Fruit fly (Drosophila melanogaster) whole organism, pupa: ENCODE data around the gene CG44044.
A peak's percentile ranks its signal among the peaks of the same experiment; 100 is the strongest.

ENCODE experiments used
- CG10348 ChIP-seq: fragments of 200-800 bp; sonication (Bioruptor generic); IDR thresholded peaks from 2 replicates; pipeline ENCODE4 v1.3.6; 2022; ENCODE audit warnings: missing biosample characterization, missing genetic modification characterization
- CG12605 ChIP-seq: fragments of 200-800 bp; sonication (Bioruptor generic); IDR thresholded peaks from 2 replicates; pipeline ENCODE4 v1.3.6; 2022; ENCODE audit warnings: missing biosample characterization, missing genetic modification characterization
- CG13204 ChIP-seq: fragments of 200-800 bp; sonication (Bioruptor generic); optimal IDR thresholded peaks from 2 replicates; lab custom pipeline; 2018; ENCODE audit warnings: missing biosample characterization, mild to moderate bottlenecking, missing genetic modification characterization, moderate library complexity
- CG14655 ChIP-seq: fragments of 200-800 bp; sonication (Bioruptor generic); optimal IDR thresholded peaks from 3 replicates; lab custom pipeline; 2017; ENCODE audit warnings: mild to moderate bottlenecking, missing biosample characterization, missing genetic modification reagents, missing genetic modification characterization
- CG15710 ChIP-seq: fragments of 200-800 bp; sonication (Bioruptor generic); optimal IDR thresholded peaks from 2 replicates; lab custom pipeline; 2018; ENCODE audit warnings: missing biosample characterization, mild to moderate bottlenecking, missing genetic modification characterization, moderate library complexity
- CG17806 ChIP-seq: fragments of 200-800 bp; sonication (Bioruptor generic); optimal IDR thresholded peaks from 2 replicates; lab custom pipeline; 2018; ENCODE audit warnings: missing biosample characterization, mild to moderate bottlenecking, missing genetic modification characterization, moderate library complexity
- CG32121 ChIP-seq: fragments of 200-800 bp; sonication (Bioruptor generic); IDR thresholded peaks from 2 replicates; pipeline ENCODE4 v1.3.6; 2022; ENCODE audit warnings: missing biosample characterization, missing genetic modification characterization
- CG34367 ChIP-seq: fragments of 200-800 bp; sonication (Bioruptor generic); optimal IDR thresholded peaks from 2 replicates; lab custom pipeline; 2018; ENCODE audit warnings: missing biosample characterization, mild to moderate bottlenecking, missing genetic modification characterization
- CG4496 ChIP-seq: fragments of 200-800 bp; sonication (Bioruptor generic); IDR thresholded peaks from 3 replicates; pipeline ENCODE4 v1.3.6; 2022; ENCODE audit warnings: missing biosample characterization, missing genetic modification characterization
- CG8159 ChIP-seq: fragments of 200-800 bp; sonication (Bioruptor generic); optimal IDR thresholded peaks from 3 replicates; lab custom pipeline; 2018; ENCODE audit warnings: missing biosample characterization, mild to moderate bottlenecking, missing genetic modification characterization, moderate library complexity
- CG8301 ChIP-seq: fragments of 200-800 bp; sonication (Bioruptor generic); optimal IDR thresholded peaks from 2 replicates; lab custom pipeline; 2018; ENCODE audit warnings: missing biosample characterization, mild to moderate bottlenecking, missing genetic modification characterization
- CG9948 ChIP-seq: fragments of 200-800 bp; sonication (Bioruptor generic); optimal IDR thresholded peaks from 2 replicates; lab custom pipeline; 2018; ENCODE audit warnings: missing biosample characterization, mild to moderate bottlenecking, missing genetic modification characterization, moderate library complexity
- D1 ChIP-seq: fragments of 200-800 bp; sonication (Bioruptor generic); optimal IDR thresholded peaks from 2 replicates; lab custom pipeline; 2018; ENCODE audit warnings: missing biosample characterization, mild to moderate bottlenecking, missing genetic modification characterization, moderate library complexity
- EcR ChIP-seq: fragments of 200-800 bp; sonication (Bioruptor generic); optimal IDR thresholded peaks from 3 replicates; lab custom pipeline; 2019; ENCODE audit warnings: missing biosample characterization, missing genetic modification characterization, mild to moderate bottlenecking, moderate library complexity, missing genetic modification reagents
- Ets98B ChIP-seq: fragments of 200-800 bp; sonication (Bioruptor generic); IDR thresholded peaks from 2 replicates; pipeline ENCODE4 v1.3.6; 2022; ENCODE audit warnings: missing biosample characterization, missing genetic modification characterization
- Pif1A ChIP-seq: fragments of 200-800 bp; sonication (Bioruptor generic); optimal IDR thresholded peaks from 3 replicates; lab custom pipeline; 2016; ENCODE audit warnings: missing biosample characterization, missing genetic modification characterization
- Pif1B ChIP-seq: fragments of 200-800 bp; sonication (Bioruptor generic); optimal IDR thresholded peaks from 3 replicates; lab custom pipeline; 2016; ENCODE audit warnings: missing biosample characterization, missing genetic modification characterization
- Snoo ChIP-seq: fragments of 200-800 bp; sonication (Bioruptor generic); optimal IDR thresholded peaks from 3 replicates; lab custom pipeline; 2017; ENCODE audit warnings: missing biosample characterization, mild to moderate bottlenecking, missing genetic modification characterization, inconsistent platforms
- fd96Ca ChIP-seq: fragments of 200-800 bp; sonication (Bioruptor generic); IDR thresholded peaks from 3 replicates; pipeline ENCODE4 v1.3.6; 2022; ENCODE audit warnings: missing biosample characterization, missing genetic modification characterization
- gl ChIP-seq: fragments of 200-800 bp; sonication (Bioruptor generic); optimal IDR thresholded peaks from 2 replicates; lab custom pipeline; 2018; ENCODE audit warnings: missing biosample characterization, mild to moderate bottlenecking, missing genetic modification characterization
- rn ChIP-seq: fragments of 200-800 bp; sonication (Bioruptor generic); IDR thresholded peaks from 2 replicates; pipeline ENCODE4 v1.3.6; 2022; ENCODE audit warnings: missing biosample characterization, missing genetic modification characterization

The CG44044 gene

dm6 chr3R:16310081-16310493 lies 11.6 kb upstream of the CG44044 start:
- no peak for TF ChIP-seq CG9948
- no peak for TF ChIP-seq CG13204 (GFP tag; lab: Kevin White, UChicago)
- TF ChIP-seq CG8159 = no peak
- no peak for TF ChIP-seq Pif1B (GFP tag; lab: Kevin White, UChicago)

DNA sequence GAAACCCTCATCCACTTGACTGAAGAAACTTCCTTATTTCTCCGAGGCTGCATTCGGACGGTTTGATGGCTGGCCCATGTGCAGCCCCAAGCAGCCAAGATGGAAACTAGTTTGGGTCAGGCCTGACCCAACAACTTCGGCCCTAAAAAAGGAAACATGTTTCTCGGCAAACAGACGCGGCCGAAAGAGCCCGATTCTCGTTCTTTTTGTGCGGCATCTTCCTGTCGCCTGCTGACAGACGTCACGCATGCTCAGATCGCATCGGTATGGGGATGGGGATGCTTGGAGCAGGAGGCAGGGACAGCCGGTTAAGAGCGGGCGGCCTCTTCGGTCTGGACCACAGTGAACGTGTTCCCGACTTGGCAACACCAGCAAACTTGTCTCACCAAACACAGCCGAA lies 4.9 kb upstream of the CG44044 start:
- TF ChIP-seq fd96Ca (GFP tag; lab: Robert Waterston, UW) = no peak
- no peak for TF ChIP-seq CG14655 (GFP tag; lab: Kevin White, UChicago)
- TF ChIP-seq CG9948 = no peak
- peak; percentile 54 for TF ChIP-seq CG13204 (GFP tag; lab: Kevin White, UChicago)
- TF ChIP-seq Ets98B (GFP tag; lab: Robert Waterston, UW) = no peak
- no peak for TF ChIP-seq Pif1B (GFP tag; lab: Kevin White, UChicago)
- peak; percentile 15 for TF ChIP-seq gl (tag; lab: Kevin White, UChicago)
- TF ChIP-seq Snoo = peak; percentile 15
- TF ChIP-seq CG10348 (GFP tag; lab: Robert Waterston, UW) = no peak
- no peak for TF ChIP-seq D1
- peak; percentile 30 for TF ChIP-seq Pif1A
- TF ChIP-seq CG34367 = no peak
- TF ChIP-seq CG4496 (GFP tag; lab: Robert Waterston, UW) = peak; percentile 54; the same call in 2 of the 3 replicates
- TF ChIP-seq CG32121 (GFP tag; lab: Robert Waterston, UW) = no peak
- TF ChIP-seq EcR (GFP tag; lab: Kevin White, UChicago) = peak; percentile 80
- TF ChIP-seq CG12605 (GFP tag; lab: Robert Waterston, UW) = no peak
- TF ChIP-seq, all 21 proteins: peak for 6

DNA sequence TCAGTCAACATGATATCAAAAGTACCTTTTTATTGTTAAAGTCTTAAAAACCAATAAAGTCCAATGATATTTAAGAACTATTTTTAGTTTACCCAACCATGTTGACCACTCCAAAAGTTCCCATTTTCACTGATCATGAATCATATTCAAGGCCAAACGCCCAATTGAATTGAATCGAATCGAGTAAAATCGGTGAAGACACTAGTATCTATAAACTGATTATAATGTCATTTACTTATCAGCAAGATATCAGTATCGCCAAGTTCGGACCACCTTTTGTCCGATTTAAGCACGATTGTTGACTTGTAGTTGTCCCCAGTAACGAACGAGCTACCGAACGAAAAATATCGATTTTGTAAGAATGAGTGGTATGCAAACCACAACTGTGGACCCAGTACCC lies 1.5 kb downstream of the CG44044 start, which contains the start of gene CG6901:
TSS of gene CG6901 (plus strand) at position 323 of the 400 bp plus-strand sequence.
- TF ChIP-seq CG13204 (GFP tag; lab: Kevin White, UChicago) = no peak
- no peak for TF ChIP-seq CG34367
- no peak for TF ChIP-seq Pif1A
- no peak for TF ChIP-seq CG10348 (GFP tag; lab: Robert Waterston, UW)
- TF ChIP-seq CG12605 (GFP tag; lab: Robert Waterston, UW) = no peak
- TF ChIP-seq CG8159 = no peak
- TF ChIP-seq rn (GFP tag; lab: Robert Waterston, UW) = no peak
- no peak for TF ChIP-seq fd96Ca (GFP tag; lab: Robert Waterston, UW)
- no peak for TF ChIP-seq CG17806 (tag; lab: Kevin White, UChicago)
- no peak for TF ChIP-seq EcR (GFP tag; lab: Kevin White, UChicago)
- no peak for TF ChIP-seq CG9948
- no peak for TF ChIP-seq D1
- TF ChIP-seq Snoo = no peak
- TF ChIP-seq CG32121 (GFP tag; lab: Robert Waterston, UW) = no peak
- TF ChIP-seq Ets98B (GFP tag; lab: Robert Waterston, UW) = no peak
- no peak for TF ChIP-seq CG15710 (tag; lab: Kevin White, UChicago)
- TF ChIP-seq gl (tag; lab: Kevin White, UChicago) = no peak
- TF ChIP-seq, all 21 proteins: peak for 0

dm6 chr3R:16325192-16325591 lies 3.6 kb downstream of the CG44044 start, which contains the start of gene CG17929:
TSS of gene CG17929 (plus strand) at chr3R:16325492.
- TF ChIP-seq CG9948 (no peak), CG10348 (GFP tag; lab: Robert Waterston, UW) (no peak), gl (tag; lab: Kevin White, UChicago) (no peak), CG8301 (tag; lab: Kevin White, UChicago) (no peak), CG13204 (GFP tag; lab: Kevin White, UChicago) (no peak), CG4496 (GFP tag; lab: Robert Waterston, UW) (no peak), Pif1B (GFP tag; lab: Kevin White, UChicago) (no peak), Snoo (no peak), CG32121 (GFP tag; lab: Robert Waterston, UW) (no peak), fd96Ca (GFP tag; lab: Robert Waterston, UW) (no peak)

- TF ChIP-seq Pif1A (no peak), CG13204 (GFP tag; lab: Kevin White, UChicago) (no peak), Pif1B (GFP tag; lab: Kevin White, UChicago) (no peak), CG14655 (GFP tag; lab: Kevin White, UChicago) (no peak), gl (tag; lab: Kevin White, UChicago) (no peak), Snoo (no peak), CG17806 (tag; lab: Kevin White, UChicago) (no peak), EcR (GFP tag; lab: Kevin White, UChicago) (no peak), CG9948 (no peak), CG34367 (no peak), CG12605 (GFP tag; lab: Robert Waterston, UW) (no peak)
- TF ChIP-seq, all 21 proteins: peak for 0
These were observed 5.9 kb downstream of the CG44044 start, which contains the start of gene CG17930 for dm6 chr3R:16327549-16327948. TSS of gene CG17930 (plus strand) at chr3R:16327849.

DNA sequence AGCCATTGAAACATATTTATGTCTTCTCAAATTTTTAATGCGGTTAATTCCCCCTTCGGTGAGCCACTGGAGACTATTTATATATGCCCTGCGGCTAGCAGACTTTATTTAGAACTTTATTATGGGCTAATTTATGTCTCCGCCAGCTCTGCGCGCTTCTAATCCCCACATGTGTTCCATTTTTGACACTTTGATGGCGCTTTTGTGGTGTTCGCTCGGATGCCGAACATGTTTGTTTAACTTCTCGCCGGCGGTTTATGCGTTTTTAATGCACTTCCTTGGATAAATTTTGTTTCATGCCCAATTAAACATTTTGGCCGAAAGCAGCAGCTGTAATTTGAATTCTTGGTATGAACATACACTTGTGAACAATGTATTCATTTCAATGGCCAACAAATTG lies 8.2 kb downstream of the CG44044 start:
- TF ChIP-seq CG13204 (GFP tag; lab: Kevin White, UChicago) (no peak), CG34367 (no peak), rn (GFP tag; lab: Robert Waterston, UW) (no peak), CG10348 (GFP tag; lab: Robert Waterston, UW) (no peak), CG12605 (GFP tag; lab: Robert Waterston, UW) (no peak), gl (tag; lab: Kevin White, UChicago) (no peak), D1 (no peak), Pif1B (GFP tag; lab: Kevin White, UChicago) (no peak), Snoo (no peak), Ets98B (GFP tag; lab: Robert Waterston, UW) (no peak), CG8301 (tag; lab: Kevin White, UChicago) (no peak), CG32121 (GFP tag; lab: Robert Waterston, UW) (no peak), fd96Ca (GFP tag; lab: Robert Waterston, UW) (no peak), CG9948 (no peak), CG8159 (no peak)
